Worm (Caenorhabditis elegans): ENCODE results near the gene swt-7.

swt-7 gene

DNA sequence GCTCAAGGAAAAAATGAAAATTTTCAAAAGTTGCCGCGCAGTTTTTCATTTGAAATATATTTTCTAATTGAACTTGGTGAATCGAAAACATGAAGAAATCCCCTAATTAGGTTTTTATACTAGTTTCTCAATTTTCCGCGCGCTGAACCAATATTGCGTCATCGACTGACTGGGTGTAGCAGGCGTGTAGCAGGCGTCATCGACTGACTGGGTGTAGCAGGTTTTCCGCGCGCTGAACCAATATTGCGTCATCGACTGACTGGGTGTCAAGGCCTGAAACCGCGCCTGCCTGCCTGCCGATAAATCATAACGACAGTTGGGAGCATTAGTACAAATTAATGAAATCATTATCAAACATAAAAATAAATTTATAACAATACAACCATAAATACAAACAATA lies 7.3 kb downstream of the swt-7 start:
- no peak for TF ChIP-seq ztf-26 (tag; optimal IDR thresholded peaks at IDR 0.05)
- TF ChIP-seq F52B5.7 (tag; optimal IDR thresholded peaks at IDR 0.05) = no peak
- no peak for TF ChIP-seq cebp-1 (GFP tag; IDR thresholded peaks at IDR 0.05)
- TF ChIP-seq cebp-1 (tag; optimal IDR thresholded peaks at IDR 0.05) = peak; percentile 14
- no peak for TF ChIP-seq ztf-3 (GFP tag; optimal IDR thresholded peaks at IDR 0.05)

DNA sequence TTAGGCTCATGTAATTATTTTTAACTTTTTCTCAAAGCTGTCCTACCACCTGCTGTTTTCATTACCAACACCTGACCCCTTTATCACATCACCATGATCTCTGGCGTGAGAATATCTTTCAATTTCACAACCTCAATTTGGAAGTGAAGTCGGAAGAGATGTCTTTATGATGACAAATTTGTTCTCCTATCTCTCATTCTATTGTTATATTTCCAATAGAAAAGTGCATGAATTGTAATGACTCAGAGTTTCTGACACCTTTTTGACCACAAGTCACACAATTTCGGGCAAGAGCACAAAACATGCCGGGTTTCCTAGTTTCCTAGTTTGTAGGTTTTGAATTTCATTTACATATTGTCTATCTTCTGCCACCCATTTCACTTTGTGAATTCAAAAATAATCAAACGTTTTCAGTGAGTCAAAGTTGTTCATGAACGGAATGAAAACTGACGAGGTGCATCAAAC lies 11.8 kb downstream of the swt-7 start, which contains the start of gene srr-4:
Gene srr-4 (plus strand): TSS at position 415 of the 465 bp plus-strand sequence.
- no peak for TF ChIP-seq ekl-4 (GFP tag; IDR thresholded peaks at IDR 0.05)
- no peak for TF ChIP-seq lag-1 (GFP tag; IDR thresholded peaks at IDR 0.05)
- no peak for TF ChIP-seq Y95B8A.8 (GFP tag; IDR thresholded peaks at IDR 0.05)
- no peak for TF ChIP-seq somi-1 (GFP tag; optimal IDR thresholded peaks at IDR 0.05)
- no peak for TF ChIP-seq zfh-2 (GFP tag; conservative IDR thresholded peaks at IDR 0.05)
- no peak for TF ChIP-seq dpl-1 (GFP tag; optimal IDR thresholded peaks at IDR 0.05)
- no peak for TF ChIP-seq nhr-120 (GFP tag; IDR thresholded peaks at IDR 0.05)
- no peak for TF ChIP-seq ztf-28 (GFP tag; IDR thresholded peaks at IDR 0.05)
- TF ChIP-seq mxl-1 (tag; optimal IDR thresholded peaks at IDR 0.05) = no peak
- TF ChIP-seq F10E7.11 (tag; optimal IDR thresholded peaks at IDR 0.05) = no peak
- no peak for TF ChIP-seq cebp-2 (GFP tag; IDR thresholded peaks at IDR 0.05)
- TF ChIP-seq B0035.1 (tag; optimal IDR thresholded peaks at IDR 0.05) = no peak
- no peak for TF ChIP-seq repo-1 (tag; optimal IDR thresholded peaks at IDR 0.05)
- TF ChIP-seq F23B12.7 (tag; optimal IDR thresholded peaks at IDR 0.05; ENCODE audit: insufficient read depth) = no peak
- TF ChIP-seq C17E4.6 (GFP tag; IDR thresholded peaks at IDR 0.05) = no peak
- TF ChIP-seq sptf-2 (GFP tag; optimal IDR thresholded peaks at IDR 0.05) = no peak
- TF ChIP-seq attf-6 (GFP tag; IDR thresholded peaks at IDR 0.05) = no peak
- no peak for TF ChIP-seq hmg-1.2 (GFP tag; IDR thresholded peaks at IDR 0.05)
- no peak for TF ChIP-seq nfya-2 (GFP tag; IDR thresholded peaks at IDR 0.05)

DNA sequence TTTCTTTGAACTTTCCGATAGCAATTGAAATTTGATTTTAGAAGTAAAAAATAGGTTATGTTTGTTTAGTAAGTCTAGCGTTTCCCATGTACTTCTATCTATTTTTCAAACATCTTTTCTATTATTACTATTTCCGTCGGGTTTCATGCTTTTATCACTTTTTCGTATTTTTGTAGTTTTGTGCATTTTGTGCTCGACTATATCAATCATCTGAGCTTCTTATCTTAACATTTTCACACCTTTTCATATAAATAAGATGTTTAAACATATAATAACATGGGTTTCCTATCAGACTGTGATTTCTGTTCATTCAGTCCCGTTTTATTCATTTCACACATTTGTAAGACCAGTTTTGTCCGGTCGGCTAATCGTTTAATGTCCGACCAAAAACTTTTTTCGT lies 12.5 kb downstream of the swt-7 start:
- no peak for TF ChIP-seq snpc-4 (GFP tag; optimal IDR thresholded peaks at IDR 0.05)
- TF ChIP-seq snpc-4 (tag; optimal IDR thresholded peaks at IDR 0.05) = no peak
- peak; percentile 43 for TF ChIP-seq nhr-80 (tag; optimal IDR thresholded peaks at IDR 0.05)

DNA sequence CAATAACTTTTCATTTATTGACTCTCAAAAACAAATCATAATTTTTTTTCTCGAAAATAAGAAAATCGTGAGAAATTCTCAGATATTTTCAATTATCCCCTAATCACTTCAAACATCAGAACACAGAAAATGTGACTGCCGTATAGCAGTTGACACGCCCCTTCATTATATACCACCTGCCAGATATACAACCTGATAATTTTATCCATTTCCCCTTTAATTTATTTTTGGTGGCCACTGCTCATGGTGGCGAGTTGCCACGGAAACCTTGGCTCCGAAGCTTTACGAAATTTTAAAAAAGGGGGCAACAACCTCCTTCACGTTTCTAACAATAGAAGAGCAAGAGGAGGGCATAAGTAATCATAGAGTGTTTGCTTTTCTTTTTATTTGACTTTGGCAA lies 13.9 kb downstream of the swt-7 start:
- no peak for TF ChIP-seq ccch-3 (GFP tag; optimal IDR thresholded peaks at IDR 0.05)
- no peak for TF ChIP-seq ztf-3 (GFP tag; optimal IDR thresholded peaks at IDR 0.05)
- no peak for TF ChIP-seq ceh-27 (GFP tag; optimal IDR thresholded peaks at IDR 0.05)
- TF ChIP-seq ztf-28 (GFP tag; IDR thresholded peaks at IDR 0.05) = no peak
- TF ChIP-seq die-1 (tag; optimal IDR thresholded peaks at IDR 0.05) = no peak
- TF ChIP-seq ekl-4 (GFP tag; IDR thresholded peaks at IDR 0.05) = no peak
- no peak for TF ChIP-seq tbx-9 (tag; optimal IDR thresholded peaks at IDR 0.05; ENCODE audit: borderline replicate concordance)
- no peak for TF ChIP-seq dpl-1 (GFP tag; optimal IDR thresholded peaks at IDR 0.05)

DNA sequence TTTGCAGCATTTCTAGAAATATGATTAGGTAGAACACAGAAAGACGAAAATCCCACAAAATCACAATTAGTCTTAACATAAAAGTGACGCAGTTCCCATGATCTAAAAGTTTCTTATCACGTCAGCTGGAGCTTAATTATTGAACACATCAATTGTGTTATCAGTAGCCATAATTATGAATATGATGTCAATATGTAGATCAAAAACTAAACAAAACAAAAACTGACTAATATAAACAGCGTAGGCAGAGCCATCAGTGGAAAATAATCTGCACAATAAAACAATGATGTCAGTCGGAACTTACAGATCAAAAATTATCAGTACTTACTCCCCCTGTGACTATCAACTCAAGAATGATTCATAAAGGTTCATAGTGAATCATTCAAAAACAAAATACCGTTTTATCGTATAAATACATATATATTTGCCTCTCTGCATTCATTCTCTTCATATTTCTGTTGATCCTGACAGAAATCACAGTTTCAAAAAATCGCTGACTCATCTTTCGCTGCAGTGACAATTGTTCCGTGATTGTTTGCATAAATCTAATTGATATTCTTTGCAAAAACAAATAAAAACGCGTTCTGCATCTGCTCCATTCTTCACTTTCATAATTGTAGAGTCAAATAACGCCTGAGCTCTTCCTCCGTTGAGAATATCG lies 18.3 kb downstream of the swt-7 start, which contains the start of gene srr-6:
Gene srr-6 (plus strand): TSS at position 611 of the 661 bp plus-strand sequence.
- TF ChIP-seq unc-62 (GFP tag; optimal IDR thresholded peaks at IDR 0.05) = peak; percentile 59
- TF ChIP-seq T07F8.4 (tag; optimal IDR thresholded peaks at IDR 0.05) = no peak
- TF ChIP-seq lsy-27 (tag; optimal IDR thresholded peaks at IDR 0.05; ENCODE audit: borderline replicate concordance, insufficient read depth) = no peak
- TF ChIP-seq nhr-80 (tag; optimal IDR thresholded peaks at IDR 0.05) = peak; percentile 31
